Worm (Caenorhabditis elegans) whole organism, L4/young adult: ENCODE data around the gene srg-9.

ENCODE experiments used
- W03F9.2 ChIP-seq: fragments of 150-350 bp; optimal IDR thresholded peaks from 2 replicates; lab custom pipeline; 2014; ENCODE audit warnings: missing biosample characterization, missing genetic modification characterization
- dao-5 ChIP-seq: sonication (generic microtip); optimal IDR thresholded peaks from 2 replicates; lab custom pipeline; 2016; ENCODE audit warnings: missing genotype, missing genetic modification characterization, moderate library complexity, missing compliant biosample characterization
- him-1 ChIP-seq: sonication (generic microtip); optimal IDR thresholded peaks from 2 replicates; lab custom pipeline; 2016; ENCODE audit warnings: missing genotype, missing genetic modification reagents, missing genetic modification characterization, missing compliant biosample characterization

srg-9 gene

DNA sequence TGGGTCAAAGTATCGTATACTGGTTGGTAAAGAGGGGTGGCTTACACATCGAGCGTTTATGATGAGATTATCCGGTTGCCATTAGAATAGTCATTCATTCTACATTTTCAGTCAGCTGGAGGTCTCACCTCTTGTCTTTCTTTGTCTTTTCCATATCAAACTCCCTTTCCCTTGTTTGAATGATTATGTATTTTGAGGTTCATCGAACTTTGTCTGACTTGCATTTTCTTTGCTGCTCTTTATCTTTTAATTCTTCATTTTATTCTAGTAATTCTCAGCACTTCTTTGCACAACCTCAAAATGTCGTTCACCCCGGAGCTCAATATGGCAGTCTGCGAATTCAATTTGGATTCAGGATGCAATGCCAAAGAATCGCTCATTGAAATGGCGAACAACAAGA is 16.0 kb downstream of the srg-9 start, which contains the start of gene T12A2.3:
Gene T12A2.3, plus strand, starts transcription at position 301 of the 400 bp plus-strand sequence.
- TF ChIP-seq dao-5 (tag; lab: Kevin White, UChicago) (no peak), W03F9.2 (no peak), him-1 (tag; lab: Kevin White, UChicago) (no peak)

DNA sequence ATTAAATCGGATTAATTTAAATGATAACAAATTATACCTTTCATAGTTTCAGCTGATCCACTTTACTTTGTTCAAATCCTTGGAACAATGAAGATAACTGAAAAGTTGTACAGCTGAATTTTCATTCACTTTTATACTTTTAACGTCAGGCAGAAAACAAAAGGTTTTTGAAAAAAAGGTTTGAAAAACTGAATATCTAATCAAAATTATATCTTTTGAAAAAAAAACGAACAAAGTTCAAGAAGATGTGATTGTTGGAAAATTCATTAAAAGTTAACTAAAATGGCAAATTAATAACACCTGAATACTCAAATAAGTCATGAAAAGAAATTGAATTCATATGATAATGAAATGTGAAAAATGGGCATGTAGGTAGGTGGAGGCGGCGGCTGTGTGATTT is 19.9 kb downstream of the srg-9 start, which contains the start of gene T12A2.21:
Gene T12A2.21, minus strand, starts transcription at position 101 of the 400 bp plus-strand sequence.
- TF ChIP-seq him-1 (tag; lab: Kevin White, UChicago) (no peak), W03F9.2 (no peak), dao-5 (tag; lab: Kevin White, UChicago) (no peak)

DNA sequence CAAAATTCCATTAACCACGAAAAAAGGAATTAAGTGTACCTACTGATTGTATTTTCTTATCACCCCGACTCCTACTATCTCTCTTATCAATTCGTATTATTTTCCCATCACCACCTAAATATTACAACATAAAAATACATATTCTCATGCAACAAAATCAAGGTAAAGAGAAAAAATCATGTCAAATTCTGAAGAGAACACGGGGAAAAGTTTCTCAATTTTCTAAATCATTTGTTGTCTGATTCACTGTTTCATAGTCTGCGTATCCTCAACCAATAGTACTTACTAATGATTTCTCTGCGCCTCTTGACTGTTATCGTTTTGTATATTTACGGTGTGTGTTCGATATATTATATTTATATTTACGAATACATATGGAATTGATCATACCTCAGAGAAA is 24.7 kb downstream of the srg-9 start:
- TF ChIP-seq W03F9.2 (no peak), him-1 (tag; lab: Kevin White, UChicago) (no peak), dao-5 (tag; lab: Kevin White, UChicago) (no peak)

DNA sequence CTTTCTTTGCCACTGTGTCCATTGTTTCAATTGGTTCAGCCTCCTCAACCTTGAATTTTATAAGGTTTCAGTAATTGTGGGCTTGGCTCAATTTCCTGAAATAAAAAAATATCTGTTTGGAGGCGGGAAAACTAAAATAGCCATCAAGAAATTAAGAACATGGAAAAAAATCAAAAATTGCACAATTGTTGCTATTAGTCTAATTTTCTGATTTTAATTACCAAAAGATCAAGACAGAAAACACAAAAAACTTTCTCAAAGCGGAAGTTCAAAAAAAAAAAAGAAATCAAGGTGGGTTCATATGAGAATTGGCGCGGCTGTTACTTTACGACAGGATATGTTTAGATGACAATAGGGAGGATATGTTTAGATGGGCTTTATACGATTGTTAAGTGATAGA is 25.7 kb downstream of the srg-9 start, which contains the start of gene esyt-2:
Gene esyt-2, minus strand, starts transcription at position 101 of the 400 bp plus-strand sequence.
- TF ChIP-seq dao-5 (tag; lab: Kevin White, UChicago) (no peak), him-1 (tag; lab: Kevin White, UChicago) (no peak), W03F9.2 (no peak)

DNA sequence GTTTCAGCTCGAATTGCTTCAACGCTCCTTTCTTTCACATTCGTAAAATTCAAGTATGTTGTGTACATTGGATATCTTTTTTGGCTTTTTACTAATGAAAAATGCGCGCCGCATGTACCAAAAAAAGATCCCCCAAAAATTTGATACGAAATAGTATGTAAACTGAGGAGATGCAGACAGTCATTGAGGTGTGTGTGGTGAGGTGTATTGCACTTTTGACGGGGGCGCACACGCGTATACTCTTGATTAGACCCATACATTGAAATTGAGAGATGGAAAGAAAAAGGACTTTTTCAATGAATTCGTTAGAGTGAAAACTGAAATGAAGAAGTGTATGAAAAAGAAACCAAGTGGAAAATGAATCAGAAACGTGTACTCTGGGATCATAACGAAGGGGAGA is 35.2 kb downstream of the srg-9 start:
- no peak for TF ChIP-seq W03F9.2
- no peak for TF ChIP-seq dao-5 (tag; lab: Kevin White, UChicago)
- TF ChIP-seq him-1 (tag; lab: Kevin White, UChicago), result no peak

DNA sequence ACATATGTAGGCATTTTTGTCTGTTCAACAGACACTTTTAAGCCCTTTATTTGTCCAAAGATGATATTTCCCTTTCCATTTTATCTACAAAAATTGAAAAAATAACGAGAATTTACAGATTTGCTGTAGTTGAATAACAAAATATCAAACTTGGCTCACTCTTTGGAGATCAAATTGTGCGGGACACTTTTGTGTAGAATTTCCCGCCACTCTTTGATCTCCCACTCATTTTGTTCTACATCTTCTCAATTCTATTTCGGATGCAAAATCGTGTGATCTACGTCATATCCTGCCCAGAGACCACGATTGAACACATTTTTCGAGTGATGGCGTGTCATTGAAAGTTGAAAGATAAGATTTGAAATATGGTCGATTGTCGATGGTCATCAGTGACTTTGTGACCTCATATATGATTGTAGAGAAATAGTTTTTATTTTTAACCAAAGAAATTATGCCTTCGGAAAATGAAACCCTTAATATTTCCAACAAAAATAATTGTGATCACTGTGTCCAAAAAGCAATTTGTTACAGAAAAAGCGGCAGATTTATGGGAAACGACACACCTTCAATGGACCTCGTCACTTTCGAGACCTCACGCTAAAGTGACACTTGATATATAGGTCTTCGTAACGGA is 39.6 kb downstream of the srg-9 start, which contains the start of gene hot-4:
Gene hot-4, plus strand, starts transcription at position 584 of the 634 bp plus-strand sequence.
- no peak for TF ChIP-seq W03F9.2
- no peak for TF ChIP-seq dao-5 (tag; lab: Kevin White, UChicago)
- TF ChIP-seq him-1 (tag; lab: Kevin White, UChicago), result no peak

DNA sequence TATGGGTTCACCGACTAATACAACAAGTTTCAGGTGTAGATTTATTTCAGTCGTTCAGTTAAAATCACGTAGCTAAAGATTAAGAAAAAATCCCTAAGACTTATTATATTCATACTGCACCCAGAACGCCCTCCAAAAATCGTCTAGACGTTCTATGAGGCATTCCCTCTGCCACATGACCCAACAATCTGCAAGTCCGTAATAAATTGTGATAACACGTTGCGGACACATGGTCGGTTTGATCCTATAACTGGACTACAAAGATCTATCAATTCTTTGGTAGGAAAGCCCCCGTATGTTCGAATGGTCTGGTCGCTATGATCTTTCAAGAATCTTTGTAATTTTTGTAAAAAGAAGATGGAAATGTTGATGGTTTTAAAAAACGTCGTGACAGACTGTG is 40.6 kb downstream of the srg-9 start:
- no peak for TF ChIP-seq him-1 (tag; lab: Kevin White, UChicago)

DNA sequence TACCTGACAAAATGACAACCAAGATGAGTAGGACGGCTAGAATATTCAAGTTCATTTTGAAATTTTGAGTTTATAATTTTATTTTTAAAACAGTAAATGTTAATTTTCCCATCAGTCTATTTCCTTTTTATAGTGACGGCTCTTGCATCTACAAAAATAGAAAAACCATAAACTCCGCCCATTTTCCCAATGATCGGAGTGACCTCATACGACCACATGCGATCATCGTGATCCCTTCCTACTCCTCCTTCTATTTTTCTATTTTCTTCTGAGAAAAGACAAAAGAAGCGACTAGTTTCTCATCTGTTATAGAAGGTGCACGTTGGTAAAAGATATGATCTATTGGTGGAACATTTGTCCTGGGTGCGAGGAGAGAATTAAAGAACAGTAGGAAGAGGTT is 41.1 kb downstream of the srg-9 start, which contains the start of gene C23G10.11:
Gene C23G10.11, minus strand, starts transcription at position 101 of the 400 bp plus-strand sequence.
- TF ChIP-seq him-1 (tag; lab: Kevin White, UChicago), result no peak
- no peak for TF ChIP-seq dao-5 (tag; lab: Kevin White, UChicago)
- no peak for TF ChIP-seq W03F9.2

DNA sequence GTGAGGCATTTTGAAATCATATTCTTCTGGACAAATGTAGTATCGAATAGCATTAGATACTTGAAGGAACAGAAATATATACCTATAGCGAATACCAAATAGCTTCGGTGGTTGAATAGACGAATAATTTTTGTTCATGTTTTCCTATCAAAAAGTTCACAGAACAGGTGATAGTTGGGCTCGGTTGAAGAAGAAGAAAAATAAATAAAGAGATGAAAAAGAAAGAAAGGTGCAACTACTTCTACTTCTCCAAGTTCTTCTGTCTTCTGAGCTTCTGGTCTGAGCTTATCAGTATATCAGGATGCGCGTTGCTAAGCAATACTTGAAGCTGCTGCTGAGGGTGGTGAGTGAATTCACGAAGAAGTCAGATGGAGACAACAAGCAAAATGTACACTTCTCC is 42.7 kb downstream of the srg-9 start, which contains the start of gene C23G10.10:
Gene C23G10.10, minus strand, starts transcription at position 101 of the 400 bp plus-strand sequence.
- TF ChIP-seq dao-5 (tag; lab: Kevin White, UChicago) (no peak), him-1 (tag; lab: Kevin White, UChicago) (no peak), W03F9.2 (no peak)

DNA sequence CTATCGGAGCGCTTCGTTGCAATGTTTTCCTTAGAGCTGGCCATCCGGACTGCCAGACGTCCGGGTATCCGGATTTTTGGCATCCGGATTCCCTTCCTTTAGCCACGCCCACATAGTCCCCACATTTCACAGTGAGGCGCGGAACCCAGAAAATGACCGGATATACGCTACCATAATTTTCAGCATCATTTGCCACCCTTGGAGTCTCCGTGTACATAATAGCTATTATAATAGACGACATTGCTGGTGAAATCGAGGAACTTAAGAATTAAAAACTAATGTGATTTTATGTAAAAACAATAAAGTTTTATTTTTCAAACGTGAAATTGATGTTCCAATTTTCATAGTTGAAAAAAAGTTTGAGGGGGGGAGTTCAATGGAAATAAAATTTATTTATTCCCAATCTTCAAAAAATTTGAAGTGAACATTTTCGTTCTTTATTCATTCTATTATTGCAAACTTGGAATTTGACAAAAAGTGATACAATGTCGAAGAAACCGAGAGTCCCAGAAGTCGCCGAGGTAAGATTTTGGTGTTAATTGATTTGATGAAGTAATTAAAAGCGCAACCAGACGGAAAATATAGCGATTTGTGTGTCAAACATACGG is 46.3 kb downstream of the srg-9 start:
- TF ChIP-seq him-1 (tag; lab: Kevin White, UChicago) (no peak), W03F9.2 (no peak), dao-5 (tag; lab: Kevin White, UChicago) (no peak)

DNA sequence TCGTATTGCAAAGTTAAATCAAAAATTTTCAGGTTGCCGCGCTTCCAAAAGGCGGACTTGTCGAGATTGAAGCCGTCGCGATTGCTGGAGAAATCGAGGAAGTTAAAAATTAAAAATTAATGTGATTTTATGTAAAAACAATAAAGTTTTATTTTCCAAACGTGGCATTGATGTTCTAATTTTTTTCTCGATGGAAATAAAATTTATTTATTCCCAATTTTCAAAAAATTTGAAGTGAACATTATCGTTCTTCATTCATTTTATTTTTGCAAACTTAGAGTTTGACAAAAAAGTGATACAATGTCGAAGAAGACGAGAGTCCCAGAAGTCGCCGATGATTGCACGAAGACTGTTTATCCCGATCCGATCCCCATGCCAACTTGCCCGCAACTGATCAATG is 47.6 kb downstream of the srg-9 start, which contains the start of gene C23G10.1:
Gene C23G10.1, plus strand, starts transcription at position 301 of the 400 bp plus-strand sequence.
- TF ChIP-seq dao-5 (tag; lab: Kevin White, UChicago) (no peak), him-1 (tag; lab: Kevin White, UChicago) (no peak), W03F9.2 (no peak)

DNA sequence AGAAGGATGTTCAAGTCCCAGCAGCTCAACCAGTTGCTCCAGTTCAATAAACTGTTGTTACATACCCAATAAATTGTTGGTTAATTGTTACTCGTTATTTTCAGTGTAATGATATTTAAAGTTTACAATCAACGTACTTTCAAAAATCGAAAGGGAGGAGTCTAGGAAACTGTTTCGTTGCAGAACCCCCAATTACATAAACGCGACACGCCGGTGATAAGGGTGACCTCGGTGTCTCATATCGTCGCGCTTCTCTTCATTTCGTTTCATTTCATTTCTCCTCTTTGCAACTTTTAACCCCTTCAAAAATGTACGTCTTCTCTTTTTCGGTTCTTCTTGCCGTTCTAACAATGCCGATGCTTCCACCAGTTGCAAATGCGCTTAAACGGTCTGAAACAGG is 48.7 kb downstream of the srg-9 start, which contains the start of gene C23G10.2:
Gene C23G10.2, plus strand, starts transcription at position 184 of the 400 bp plus-strand sequence.
- TF ChIP-seq him-1 (tag; lab: Kevin White, UChicago), result no peak
- no peak for TF ChIP-seq W03F9.2
- no peak for TF ChIP-seq dao-5 (tag; lab: Kevin White, UChicago)

DNA sequence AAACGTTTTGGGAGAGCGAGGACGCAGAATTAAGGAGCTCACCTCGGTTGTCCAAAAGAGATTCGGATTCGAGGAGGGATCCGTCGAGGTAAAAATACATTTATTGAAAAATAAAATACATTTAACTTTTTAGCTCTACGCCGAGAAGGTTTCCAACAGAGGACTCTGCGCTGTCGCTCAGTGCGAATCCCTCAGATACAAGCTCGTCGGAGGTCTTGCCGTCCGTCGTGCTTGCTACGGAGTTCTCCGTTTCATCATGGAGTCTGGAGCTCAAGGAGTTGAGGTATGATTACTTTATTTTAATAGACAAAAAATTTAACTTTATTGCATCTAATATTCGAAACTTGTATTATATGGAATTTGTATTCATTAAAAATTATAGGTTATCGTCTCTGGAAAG is 49.5 kb downstream of the srg-9 start:
- TF ChIP-seq W03F9.2, result no peak
- TF ChIP-seq him-1 (tag; lab: Kevin White, UChicago), result no peak
- TF ChIP-seq dao-5 (tag; lab: Kevin White, UChicago), result no peak

DNA sequence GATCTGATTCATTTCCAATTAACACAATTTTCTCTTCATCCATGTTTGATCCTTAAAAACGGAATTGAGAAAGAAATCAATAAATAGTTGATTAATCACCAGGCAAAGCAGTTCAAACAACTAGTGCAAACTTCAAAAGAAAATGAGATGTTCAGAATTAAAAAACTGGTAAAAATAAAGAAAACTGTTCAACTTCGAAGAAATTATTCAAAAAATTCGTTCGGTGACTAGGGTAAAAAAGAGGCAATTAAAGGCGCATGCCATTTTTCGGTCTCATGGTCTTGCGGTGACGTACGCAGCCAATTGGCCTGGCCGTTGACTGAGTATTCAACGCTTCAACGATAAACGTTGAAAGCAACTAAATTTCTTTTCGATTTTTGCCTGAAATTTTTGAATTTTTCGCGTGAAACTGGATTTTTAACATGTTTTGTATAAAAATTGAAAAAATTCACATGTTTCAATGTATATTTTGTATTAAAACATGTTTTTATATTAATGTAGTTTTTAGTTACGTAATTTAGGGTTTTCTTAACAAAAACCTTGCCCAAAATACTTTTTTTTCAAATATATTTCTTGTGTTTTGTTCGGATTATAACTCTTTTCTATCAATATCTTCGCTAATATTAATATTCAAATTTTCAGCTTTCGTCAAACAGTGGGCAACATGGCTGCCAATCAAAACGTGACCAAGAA is 50.3 kb downstream of the srg-9 start, which contains the start of the genes sna-3 and rps-3:
Gene sna-3, minus strand, starts transcription at position 51 of the 693 bp plus-strand sequence.
Gene rps-3, plus strand, starts transcription at position 643 of the 693 bp plus-strand sequence.
- no peak for TF ChIP-seq him-1 (tag; lab: Kevin White, UChicago)
- peak; percentile 90 for TF ChIP-seq W03F9.2
